Worm (Caenorhabditis elegans) whole organism, early embryonic: ENCODE measurements around the gene kel-10.

Experiments
- B0310.2 ChIP-seq: sonication (generic microtip); optimal IDR thresholded peaks from 2 replicates; lab custom pipeline; 2016; ENCODE audit warnings: mild to moderate bottlenecking, missing genetic modification characterization, missing compliant biosample characterization
- F13C5.2 ChIP-seq: sonication (generic microtip); optimal IDR thresholded peaks from 2 replicates; lab custom pipeline; 2017; ENCODE audit warnings: mild to moderate bottlenecking, missing genetic modification characterization, inconsistent platforms, missing compliant biosample characterization
- aly-1 ChIP-seq: sonication (generic microtip); optimal IDR thresholded peaks from 2 replicates; lab custom pipeline; 2016; ENCODE audit warnings: missing genetic modification characterization, missing compliant biosample characterization
- ama-1 ChIP-seq: fragments of 150-350 bp; optimal IDR thresholded peaks from 2 replicates; lab custom pipeline; 2014
- ceh-13 ChIP-seq: fragments of 200-800 bp; sonication (Bioruptor generic); optimal IDR thresholded peaks from 2 replicates; lab custom pipeline; 2018; ENCODE audit warnings: mild to moderate bottlenecking, missing genetic modification characterization, missing compliant biosample characterization
- ceh-36 ChIP-seq: sonication (generic microtip); optimal IDR thresholded peaks from 2 replicates; lab custom pipeline; 2016; ENCODE audit warnings: missing genetic modification characterization, inconsistent platforms, missing compliant biosample characterization
- ets-7 ChIP-seq: sonication (generic microtip); optimal IDR thresholded peaks from 2 replicates; lab custom pipeline; 2016; ENCODE audit warnings: missing genotype, missing genetic modification characterization, missing compliant biosample characterization
- flt-1 ChIP-seq: fragments of 200-800 bp; sonication (Bioruptor generic); IDR thresholded peaks from 2 replicates; pipeline ENCODE4 v1.3.6; 2022; ENCODE audit warnings: missing genetic modification characterization, missing compliant biosample characterization
- hmbx-1 ChIP-seq: sonication (generic microtip); optimal IDR thresholded peaks from 2 replicates; lab custom pipeline; 2016; ENCODE audit warnings: mild to moderate bottlenecking, missing genetic modification characterization, missing compliant biosample characterization
- hmg-4 ChIP-seq: fragments of 200-800 bp; sonication (Bioruptor generic); optimal IDR thresholded peaks from 2 replicates; lab custom pipeline; 2018; ENCODE audit warnings: mild to moderate bottlenecking, missing genetic modification characterization, missing compliant biosample characterization
- hnd-1 ChIP-seq: sonication (generic microtip); optimal IDR thresholded peaks from 2 replicates; lab custom pipeline; 2016; ENCODE audit warnings: missing genetic modification characterization, missing compliant biosample characterization
- pes-1 ChIP-seq: fragments of 200-800 bp; sonication (Bioruptor generic); IDR thresholded peaks from 2 replicates; pipeline ENCODE4 v1.3.6; 2022; ENCODE audit warnings: missing genetic modification reagents, missing genetic modification characterization, missing compliant biosample characterization
- scrt-1 ChIP-seq: fragments of 200-800 bp; sonication (Bioruptor generic); IDR thresholded peaks from 2 replicates; pipeline ENCODE4 v1.3.6; 2022; ENCODE audit warnings: missing genetic modification characterization, missing compliant biosample characterization
- sea-1 ChIP-seq: fragments of 200-800 bp; sonication (Bioruptor generic); conservative IDR thresholded peaks from 2 replicates; pipeline ENCODE4 v1.3.6; 2022; ENCODE audit warnings: missing genetic modification characterization, missing compliant biosample characterization
- tbx-11 ChIP-seq: fragments of 200-800 bp; sonication (Bioruptor generic); IDR thresholded peaks from 2 replicates; pipeline ENCODE4 v1.3.6; 2022; ENCODE audit warnings: missing genetic modification characterization, missing compliant biosample characterization
- tbx-37 ChIP-seq: fragments of 200-800 bp; sonication (Bioruptor generic); conservative IDR thresholded peaks from 2 replicates; pipeline ENCODE4 v1.3.6; 2022; ENCODE audit warnings: missing genetic modification reagents, missing genetic modification characterization, missing compliant biosample characterization
- tra-4 ChIP-seq: sonication (generic microtip); optimal IDR thresholded peaks from 2 replicates; lab custom pipeline; 2017; ENCODE audit warnings: missing genetic modification characterization, missing compliant biosample characterization

Gene kel-10

DNA sequence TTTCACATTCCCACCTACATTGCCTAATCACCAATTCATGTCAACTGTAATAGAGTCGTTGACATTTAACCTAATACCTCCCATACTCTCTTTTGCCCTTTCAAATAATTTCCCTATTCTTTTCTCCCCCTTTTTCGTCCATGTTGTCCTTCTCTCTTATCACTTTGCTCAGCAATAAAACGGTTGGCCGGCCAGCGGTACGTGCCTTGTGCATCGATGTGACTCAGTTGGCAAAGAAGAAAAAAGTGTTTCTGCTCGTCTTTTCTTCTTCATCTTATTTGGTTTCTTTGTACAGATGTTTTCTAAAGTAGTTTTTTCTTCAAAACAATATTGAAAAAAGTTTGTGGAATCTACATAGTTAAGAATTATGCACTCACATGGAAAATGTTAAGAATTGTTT, 33.3 kb upstream of the kel-10 start:
- no peak for TF ChIP-seq flt-1 (GFP tag; lab: Robert Waterston, UW)
- TF ChIP-seq scrt-1 (GFP tag; lab: Robert Waterston, UW), result no peak
- no peak for TF ChIP-seq ceh-36 (tag; lab: Kevin White, UChicago)
- TF ChIP-seq hmbx-1 (tag; lab: Kevin White, UChicago), result no peak
- no peak for TF ChIP-seq tbx-11 (GFP tag; lab: Robert Waterston, UW)
- TF ChIP-seq ets-7 (tag; lab: Kevin White, UChicago), result no peak
- TF ChIP-seq tbx-37 (GFP tag; lab: Robert Waterston, UW), result no peak

ce11 chrIII:10132495-10133450, 31.5 kb upstream of the kel-10 start:
- TF ChIP-seq tra-4 (tag; lab: Kevin White, UChicago), result no peak
- TF ChIP-seq hmg-4, result no peak
- no peak for TF ChIP-seq F13C5.2 (tag; lab: Kevin White, UChicago)
- TF ChIP-seq scrt-1 (GFP tag; lab: Robert Waterston, UW), result no peak
- no peak for TF ChIP-seq ceh-36 (tag; lab: Kevin White, UChicago)
- TF ChIP-seq B0310.2, result no peak
- no peak for TF ChIP-seq hmbx-1 (tag; lab: Kevin White, UChicago)
- no peak for TF ChIP-seq pes-1
- no peak for TF ChIP-seq ets-7 (tag; lab: Kevin White, UChicago)

DNA sequence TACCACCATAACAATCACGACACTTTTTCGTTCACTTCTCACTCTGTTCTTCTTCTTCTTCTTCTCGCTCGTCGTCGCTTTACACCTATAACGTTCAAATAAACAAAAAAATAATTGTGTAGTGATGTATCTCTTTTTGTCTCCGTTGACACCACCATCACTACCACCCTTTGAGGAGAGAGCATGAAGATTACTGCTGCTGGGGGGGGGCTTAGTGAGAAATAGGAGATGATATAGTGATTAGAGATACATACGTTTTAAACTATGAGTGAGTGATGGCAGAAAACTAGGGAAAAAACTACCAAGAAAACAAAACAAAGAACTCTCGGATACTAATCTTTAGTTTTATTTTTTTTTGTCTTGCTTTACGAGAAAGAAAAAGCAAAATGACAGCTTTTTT, 25.1 kb upstream of the kel-10 start:
- TF ChIP-seq sea-1 (GFP tag; lab: Robert Waterston, UW) (no peak), scrt-1 (GFP tag; lab: Robert Waterston, UW) (no peak), hmg-4 (no peak), F13C5.2 (tag; lab: Kevin White, UChicago) (no peak), pes-1 (no peak), tbx-37 (GFP tag; lab: Robert Waterston, UW) (no peak), ets-7 (tag; lab: Kevin White, UChicago) (no peak), tra-4 (tag; lab: Kevin White, UChicago) (no peak), flt-1 (GFP tag; lab: Robert Waterston, UW) (no peak), ama-1 (lab: Kevin White, UChicago) (no peak), B0310.2 (no peak), tbx-11 (GFP tag; lab: Robert Waterston, UW) (no peak), hnd-1 (no peak), ceh-36 (tag; lab: Kevin White, UChicago) (no peak), hmbx-1 (tag; lab: Kevin White, UChicago) (no peak), ceh-13 (GFP tag; lab: Kevin White, UChicago) (no peak), aly-1 (tag; lab: Kevin White, UChicago) (no peak)

DNA sequence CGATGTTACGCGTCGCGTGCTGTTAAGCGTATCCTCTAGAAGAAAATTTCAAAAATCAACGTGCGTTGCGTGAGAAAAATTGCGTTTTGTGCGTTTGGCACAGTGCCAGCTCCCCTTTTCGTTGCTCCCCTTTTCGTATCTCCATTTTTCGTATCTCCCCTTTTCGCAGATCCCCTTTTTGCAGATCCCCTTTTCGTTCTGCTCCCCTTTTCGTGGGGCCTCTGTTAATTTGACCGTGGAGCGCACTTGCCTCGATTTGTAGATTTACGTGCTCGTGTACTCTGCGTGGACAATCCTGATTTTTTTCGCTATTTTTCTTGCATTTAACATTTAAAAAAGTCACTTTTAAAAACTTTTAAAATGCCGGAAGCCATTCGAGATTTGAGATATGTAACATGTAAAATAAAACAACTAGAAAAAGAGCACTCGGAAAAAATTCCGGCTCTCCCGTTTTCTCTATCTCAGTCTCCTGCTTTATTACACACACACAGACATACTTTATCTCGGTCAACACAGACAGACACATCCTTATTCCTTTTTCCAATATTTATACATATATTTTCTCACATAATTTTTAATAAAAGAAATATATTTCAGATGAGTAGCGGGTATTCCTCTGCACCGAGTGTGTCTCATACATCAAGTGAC, 22.5 kb upstream of the kel-10 start, which contains the start of gene ttll-4:
Gene ttll-4, plus strand, starts transcription at position 598 of the 648 bp plus-strand sequence.
- TF ChIP-seq pes-1, result peak; percentile 83
- TF ChIP-seq tbx-37 (GFP tag; lab: Robert Waterston, UW), result peak; percentile 59
- peak; percentile 79 for TF ChIP-seq sea-1 (GFP tag; lab: Robert Waterston, UW)
- TF ChIP-seq ceh-36 (tag; lab: Kevin White, UChicago), result no peak
- peak; percentile 41; the same call in 1 of the 2 replicates for TF ChIP-seq tbx-11 (GFP tag; lab: Robert Waterston, UW)
- peak; percentile 72 for TF ChIP-seq scrt-1 (GFP tag; lab: Robert Waterston, UW)

DNA sequence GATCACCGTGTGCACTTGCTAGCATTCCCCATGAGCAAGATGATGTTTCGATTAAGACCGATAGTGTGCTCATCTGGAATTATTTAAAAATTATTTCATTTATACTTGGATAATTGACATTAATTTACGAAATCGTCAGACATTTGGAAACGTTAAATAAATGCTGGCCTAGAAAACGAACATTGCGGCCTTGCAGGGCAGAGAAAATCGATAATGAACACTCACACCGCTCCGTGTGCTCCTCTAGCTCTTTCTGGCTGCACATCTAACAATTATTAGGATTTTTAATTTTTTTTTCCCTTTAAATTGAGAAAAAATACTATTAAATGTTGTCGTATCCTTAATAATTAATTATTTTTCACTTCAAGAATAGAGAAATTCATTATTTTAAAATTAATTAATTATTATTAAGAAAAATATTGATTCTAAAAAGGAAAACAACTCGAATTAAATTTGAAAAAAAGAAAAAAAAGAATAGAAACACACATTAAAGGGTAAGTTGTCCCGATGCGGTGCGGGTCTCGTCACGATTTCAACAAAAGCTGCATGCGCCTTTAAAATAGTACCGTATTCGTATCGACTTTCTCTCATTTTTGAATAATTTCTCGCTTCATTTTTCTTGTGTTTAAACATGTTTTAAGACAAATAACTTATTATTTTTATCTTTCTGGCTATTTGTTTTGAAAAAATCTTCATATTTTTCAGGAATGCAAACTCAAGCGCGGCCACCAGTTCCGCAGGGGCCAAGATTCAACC, 19.0 kb upstream of the kel-10 start, which contains the start of the genes gtf-2H3 and ham-3:
Gene gtf-2H3, minus strand, starts transcription at position 73 of the 756 bp plus-strand sequence.
Gene ham-3, plus strand, starts transcription at position 706 of the 756 bp plus-strand sequence.
- TF ChIP-seq pes-1 (0 out of 2 replicates have a peak, but pooled peaks have one; percentile 48), flt-1 (GFP tag; lab: Robert Waterston, UW) (no peak)

ce11 chrIII:10118818-10119217, 17.6 kb upstream of the kel-10 start, which contains the start of gene ZK1128.3:
ZK1128.3 (minus strand) TSS chrIII:10118918.
- no peak for TF ChIP-seq ets-7 (tag; lab: Kevin White, UChicago)
- TF ChIP-seq sea-1 (GFP tag; lab: Robert Waterston, UW), result no peak
- TF ChIP-seq pes-1, result no peak
- TF ChIP-seq ceh-36 (tag; lab: Kevin White, UChicago), result no peak
- TF ChIP-seq tbx-11 (GFP tag; lab: Robert Waterston, UW), result no peak
- TF ChIP-seq ceh-13 (GFP tag; lab: Kevin White, UChicago), result no peak
- TF ChIP-seq scrt-1 (GFP tag; lab: Robert Waterston, UW), result no peak
- no peak for TF ChIP-seq B0310.2
- TF ChIP-seq ama-1 (lab: Kevin White, UChicago), result no peak
- TF ChIP-seq tbx-37 (GFP tag; lab: Robert Waterston, UW), result no peak
- TF ChIP-seq hnd-1, result no peak
- no peak for TF ChIP-seq aly-1 (tag; lab: Kevin White, UChicago)
- no peak for TF ChIP-seq tra-4 (tag; lab: Kevin White, UChicago)
- TF ChIP-seq F13C5.2 (tag; lab: Kevin White, UChicago), result no peak
- TF ChIP-seq flt-1 (GFP tag; lab: Robert Waterston, UW), result no peak
